Fruit fly (Drosophila melanogaster): ENCODE measurements around the gene Rtel1.
A peak's percentile ranks its signal among the peaks of the same experiment; 100 is the strongest.

DNA sequence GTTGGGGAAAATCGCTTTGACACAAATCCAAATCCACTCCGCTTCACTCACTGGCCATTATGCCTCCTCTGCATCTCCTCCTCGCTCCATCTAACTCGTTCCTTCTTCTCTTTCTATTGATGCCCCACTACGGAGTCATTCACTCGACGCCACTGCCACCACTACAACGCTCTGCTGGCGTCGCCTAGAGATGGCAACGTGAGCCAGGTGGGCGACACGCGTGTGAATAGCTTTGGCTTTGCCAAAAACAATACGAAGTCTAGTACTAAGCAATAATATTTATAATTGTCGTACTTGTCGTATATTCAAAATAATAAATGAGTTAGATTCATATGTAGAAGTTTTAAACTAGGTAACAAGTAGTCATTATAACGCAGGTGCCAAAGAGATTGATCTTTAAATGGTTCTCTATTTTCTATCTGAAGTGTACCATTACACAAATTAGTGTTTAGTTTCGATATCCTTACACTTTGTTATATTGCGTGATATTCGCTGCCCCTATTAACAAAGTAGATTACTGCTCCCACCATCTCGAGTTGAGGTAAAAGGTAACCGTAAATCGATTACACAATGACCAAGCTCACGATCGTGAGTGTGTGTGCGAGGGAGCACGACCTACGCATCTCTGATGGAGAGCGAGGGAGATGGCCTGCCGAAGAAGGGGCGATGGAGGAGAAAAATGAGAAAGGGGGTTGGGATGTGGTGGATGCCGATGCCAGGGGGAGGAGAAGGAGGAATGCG lies 2.4 kb upstream of the Rtel1 start:
- TF ChIP-seq Bteb2 (GFP tag; optimal IDR thresholded peaks at IDR 0.05) (no peak), stc (GFP tag; IDR thresholded peaks at IDR 0.05) (no peak), CG33557 (GFP tag; optimal IDR thresholded peaks at IDR 0.05) (no peak), onecut (GFP tag; IDR thresholded peaks at IDR 0.05) (peak; percentile 34; the same call in 1 of the 2 replicates), CG4707 (GFP tag; optimal IDR thresholded peaks at IDR 0.05) (no peak)

Measured in whole organism, embryonic.